Worm (Caenorhabditis elegans) whole organism, L4 larva: ENCODE data around the gene qns-1.

Experiments
- D1046.2 ChIP-seq: fragments of 200-800 bp; sonication (Bioruptor generic); IDR thresholded peaks from 2 replicates; pipeline ENCODE4 v1.3.6; 2022; ENCODE audit warnings: missing genetic modification characterization, missing compliant biosample characterization
- F26F4.8 ChIP-seq: fragments of 200-800 bp; sonication (Bioruptor generic); conservative IDR thresholded peaks from 2 replicates; pipeline ENCODE4 v1.3.6; 2022; ENCODE audit warnings: missing genetic modification characterization, missing compliant biosample characterization
- T20F7.1 ChIP-seq: fragments of 200-800 bp; sonication (Bioruptor generic); optimal IDR thresholded peaks from 2 replicates; lab custom pipeline; 2018; ENCODE audit warnings: mild to moderate bottlenecking, missing genetic modification characterization, missing compliant biosample characterization
- Y105C5A.15 ChIP-seq: fragments of 200-800 bp; sonication (Bioruptor generic); IDR thresholded peaks from 2 replicates; pipeline ENCODE4 v1.3.6; 2022; ENCODE audit warnings: missing genetic modification characterization, missing compliant biosample characterization
- Y75B8A.6 ChIP-seq: fragments of 200-800 bp; sonication (Bioruptor generic); IDR thresholded peaks from 2 replicates; pipeline ENCODE4 v1.3.6; 2022; ENCODE audit warnings: missing genetic modification reagents, missing genetic modification characterization, missing compliant biosample characterization
- aha-1 ChIP-seq: fragments of 150-350 bp; peaks from one replicate; lab custom pipeline; 2014; ENCODE audit warnings: missing biosample characterization, missing genetic modification characterization
- ceh-20 ChIP-seq: fragments of 200-800 bp; sonication (Bioruptor generic); IDR thresholded peaks from 2 replicates; pipeline ENCODE4 v1.3.6; 2022; ENCODE audit warnings: missing genetic modification reagents, missing genetic modification characterization, missing compliant biosample characterization
- ces-1 ChIP-seq: fragments of 150-350 bp; sonication (generic microtip); optimal IDR thresholded peaks from 4 replicates; lab custom pipeline; 2014; ENCODE audit warnings: missing biosample characterization, missing genetic modification reagents, missing genetic modification characterization
- cey-2 ChIP-seq: sonication (generic microtip); optimal IDR thresholded peaks from 3 replicates; lab custom pipeline; 2017; ENCODE audit warnings: missing genetic modification characterization, mild to moderate bottlenecking, missing compliant biosample characterization, antibody characterized with exemption, borderline replicate concordance; ENCODE audit not compliant: insufficient read depth
- ctbp-1 ChIP-seq: fragments of 200-800 bp; sonication (Bioruptor generic); IDR thresholded peaks from 2 replicates; pipeline ENCODE4 v1.3.6; 2022; ENCODE audit warnings: missing genetic modification reagents, missing genetic modification characterization, missing compliant biosample characterization
- daf-12 ChIP-seq: fragments of 150-350 bp; optimal IDR thresholded peaks from 2 replicates; lab custom pipeline; 2014; ENCODE audit warnings: missing biosample characterization, missing genetic modification reagents, missing genetic modification characterization
- daf-16 ChIP-seq, 3 experiments: sonication (generic microtip); optimal IDR thresholded peaks; 2 replicates each; lab custom pipeline; 2016 to 2017; ENCODE audit warnings: missing genetic modification characterization in 3 of 3, missing genetic modification reagents in 3 of 3, mild to moderate bottlenecking in 2 of 3, missing compliant biosample characterization in 2 of 3, missing biosample characterization in 1 of 3, moderate library complexity in 1 of 3
- dpl-1 ChIP-seq: fragments of 150-350 bp; optimal IDR thresholded peaks from 2 replicates; lab custom pipeline; 2014; ENCODE audit warnings: missing biosample characterization, missing genetic modification reagents, missing genetic modification characterization
- duxl-1 ChIP-seq: sonication (generic microtip); optimal IDR thresholded peaks from 2 replicates; lab custom pipeline; 2016; ENCODE audit warnings: mild to moderate bottlenecking, missing genetic modification characterization, moderate library complexity, missing compliant biosample characterization; ENCODE audit not compliant: poor library complexity
- dve-1 ChIP-seq: sonication (generic microtip); optimal IDR thresholded peaks from 2 replicates; lab custom pipeline; 2017; ENCODE audit warnings: antibody characterized with exemption, mild to moderate bottlenecking, missing genetic modification characterization, missing compliant biosample characterization; ENCODE audit not compliant: insufficient read depth
- egl-43 ChIP-seq: fragments of 200-800 bp; sonication (Bioruptor generic); IDR thresholded peaks from 2 replicates; pipeline ENCODE4 v1.3.6; 2022; ENCODE audit warnings: missing genetic modification reagents, missing genetic modification characterization, missing compliant biosample characterization
- fkh-10 ChIP-seq: fragments of 150-350 bp; optimal IDR thresholded peaks from 2 replicates; lab custom pipeline; 2014; ENCODE audit warnings: missing biosample characterization, missing genetic modification reagents, missing genetic modification characterization
- hlh-11 ChIP-seq: fragments of 200-800 bp; sonication (Bioruptor generic); optimal IDR thresholded peaks from 2 replicates; lab custom pipeline; 2018; ENCODE audit warnings: mild to moderate bottlenecking, missing genetic modification characterization, missing compliant biosample characterization
- jun-1 ChIP-seq: fragments of 150-350 bp; optimal IDR thresholded peaks from 2 replicates; lab custom pipeline; 2014; ENCODE audit warnings: missing biosample characterization, missing genetic modification reagents, missing genetic modification characterization
- lin-1 ChIP-seq: fragments of 200-800 bp; sonication (Bioruptor generic); IDR thresholded peaks from 2 replicates; pipeline ENCODE4 v1.3.6; 2022; ENCODE audit warnings: missing genetic modification reagents, missing genetic modification characterization, missing compliant biosample characterization
- lir-3 ChIP-seq: sonication (generic microtip); optimal IDR thresholded peaks from 2 replicates; lab custom pipeline; 2016; ENCODE audit warnings: mild to moderate bottlenecking, missing genetic modification characterization, missing compliant biosample characterization
- mdl-1 ChIP-seq, 2 experiments: fragments of 150-350 bp in 1 of 2; sonication (generic microtip) in 1 of 2; optimal IDR thresholded peaks; 2 replicates each; lab custom pipeline; 2014 to 2017; ENCODE audit warnings: missing biosample characterization in 2 of 2, missing genetic modification characterization in 2 of 2
- mxl-2 ChIP-seq: fragments of 200-800 bp; sonication (Bioruptor generic); conservative IDR thresholded peaks from 2 replicates; pipeline ENCODE4 v1.3.6; 2022; ENCODE audit warnings: missing genetic modification reagents, missing genetic modification characterization, missing compliant biosample characterization
- mxl-3 ChIP-seq: fragments of 200-800 bp; sonication (Bioruptor generic); optimal IDR thresholded peaks from 2 replicates; lab custom pipeline; 2018; ENCODE audit warnings: mild to moderate bottlenecking, missing genetic modification characterization, missing compliant biosample characterization
- nhr-102 ChIP-seq: sonication (generic microtip); optimal IDR thresholded peaks from 2 replicates; lab custom pipeline; 2016; ENCODE audit warnings: mild to moderate bottlenecking, missing genetic modification characterization, moderate library complexity, missing compliant biosample characterization
- nhr-11 ChIP-seq: fragments of 150-350 bp; optimal IDR thresholded peaks from 2 replicates; lab custom pipeline; 2014; ENCODE audit warnings: missing biosample characterization, missing genetic modification characterization
- nhr-237 ChIP-seq: sonication (generic microtip); optimal IDR thresholded peaks from 2 replicates; lab custom pipeline; 2017; ENCODE audit warnings: missing biosample characterization, missing genetic modification characterization
- nhr-28 ChIP-seq: fragments of 150-350 bp; optimal IDR thresholded peaks from 2 replicates; lab custom pipeline; 2014; ENCODE audit warnings: missing biosample characterization, missing genetic modification characterization
- php-3 ChIP-seq: fragments of 200-800 bp; sonication (Bioruptor generic); IDR thresholded peaks from 2 replicates; pipeline ENCODE4 v1.3.6; 2022; ENCODE audit warnings: missing genetic modification reagents, missing genetic modification characterization, missing compliant biosample characterization
- set-16 ChIP-seq: fragments of 200-800 bp; sonication (Bioruptor generic); IDR thresholded peaks from 2 replicates; pipeline ENCODE4 v1.3.6; 2022; ENCODE audit warnings: missing genetic modification reagents, missing genetic modification characterization, missing compliant biosample characterization
- snpc-1.2 ChIP-seq: fragments of 200-800 bp; sonication (Bioruptor generic); IDR thresholded peaks from 2 replicates; pipeline ENCODE4 v1.3.6; 2022; ENCODE audit warnings: missing genetic modification reagents, missing genetic modification characterization, missing compliant biosample characterization
- tag-97 ChIP-seq: fragments of 200-800 bp; sonication (Bioruptor generic); IDR thresholded peaks from 2 replicates; pipeline ENCODE4 v1.3.6; 2022; ENCODE audit warnings: missing genetic modification characterization, missing compliant biosample characterization
- unc-130 ChIP-seq: sonication (generic microtip); optimal IDR thresholded peaks from 2 replicates; lab custom pipeline; 2016; ENCODE audit warnings: missing genetic modification reagents, missing genetic modification characterization, missing compliant biosample characterization
- unc-62 ChIP-seq, 3 experiments: fragments of 150-350 bp in 1 of 3; sonication (generic microtip); optimal IDR thresholded peaks in 2 of 3; peaks in 1 of 3; 1 replicate in 1 of 3; 2 replicates in 2 of 3; lab custom pipeline; 2014 to 2017; ENCODE audit warnings: missing biosample characterization in 3 of 3, missing genetic modification characterization in 3 of 3, missing genetic modification reagents in 3 of 3, missing genotype in 1 of 3

qns-1 gene

DNA sequence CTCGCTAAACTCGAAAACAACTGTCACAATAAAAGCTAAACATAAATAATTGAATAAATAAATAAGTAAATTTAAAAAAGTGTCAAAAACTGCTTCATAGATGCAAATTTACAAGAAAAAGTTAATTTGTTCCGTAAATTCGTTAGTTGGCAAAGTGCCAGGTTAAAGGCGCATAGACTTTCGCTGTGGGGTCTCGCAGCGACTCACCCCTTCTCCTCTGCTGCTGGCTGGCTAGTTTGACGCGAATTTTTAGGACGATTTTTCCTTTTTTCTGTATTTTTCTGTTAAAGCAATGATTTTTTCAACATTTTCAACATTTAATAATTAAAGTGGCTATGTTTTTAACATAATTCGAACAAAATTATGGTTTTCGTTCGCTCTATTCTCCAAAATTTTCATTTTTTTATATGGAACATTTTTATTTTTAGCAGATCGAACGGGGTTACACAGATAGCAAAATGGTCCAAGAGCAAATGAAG, 42.8 kb downstream of the qns-1 start, which contains the start of gene rack-1 (continued):
- TF ChIP-seq lin-1 (GFP tag; lab: Robert Waterston, UW): no peak

DNA sequence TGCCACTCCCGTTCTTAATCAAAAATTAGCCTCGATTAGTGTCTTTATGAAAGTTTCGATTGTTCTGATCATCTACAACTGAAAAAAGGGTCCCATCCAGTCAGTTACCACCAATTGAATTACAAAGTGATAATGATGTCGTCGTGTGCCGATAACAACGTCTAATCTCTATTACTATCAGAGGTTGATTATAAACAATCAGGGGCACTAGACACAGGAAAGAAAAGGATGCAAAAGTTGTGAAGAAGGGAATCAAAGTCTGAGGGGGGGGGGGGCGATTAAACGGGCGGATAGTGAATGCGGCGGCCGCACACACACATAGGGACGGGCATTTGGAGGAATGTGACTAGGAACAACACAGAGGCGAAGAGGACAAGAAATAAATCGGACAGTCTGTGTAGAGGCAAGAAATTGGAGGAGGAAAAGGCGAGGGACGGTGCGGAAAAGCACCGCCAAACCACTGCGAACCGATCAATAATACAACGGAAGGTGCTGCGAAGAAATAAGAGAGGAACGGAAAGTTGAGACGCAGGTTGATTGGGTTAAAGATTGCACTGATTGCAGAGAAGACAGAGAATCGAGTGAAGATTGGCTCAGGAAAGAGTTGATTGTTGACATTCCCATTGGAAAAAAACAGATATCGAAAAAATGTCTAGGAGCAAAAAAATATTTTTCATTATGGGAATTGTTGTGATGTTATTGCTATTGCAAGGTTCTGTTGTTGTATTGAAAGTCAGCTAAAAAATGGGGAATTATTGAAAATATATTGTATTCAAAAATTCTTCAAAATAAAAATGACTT, 44.0 kb downstream of the qns-1 start:
- peak in 1 of 2 experiments; percentile 93 for TF ChIP-seq unc-62 (GFP tag; optimal IDR thresholded peaks at IDR 0.05 in 1 of 2; lab: Kevin White, UChicago)
- no peak for TF ChIP-seq unc-62 (tag; optimal IDR thresholded peaks at IDR 0.05; lab: Kevin White, UChicago)
- TF ChIP-seq hlh-11 (tag; lab: Kevin White, UChicago): peak; percentile 65
- TF ChIP-seq mxl-2 (GFP tag; lab: Robert Waterston, UW): 0 out of 2 replicates have a peak, but pooled peaks have one; percentile 31
- peak in 1 of 2 experiments; percentile 92 for TF ChIP-seq daf-16 (GFP tag; optimal IDR thresholded peaks at IDR 0.05; lab: Kevin White, UChicago)
- peak; percentile 40 for TF ChIP-seq daf-16 (tag; optimal IDR thresholded peaks at IDR 0.05; lab: Kevin White, UChicago)
- no peak for TF ChIP-seq unc-130 (GFP tag; lab: Kevin White, UChicago)
- TF ChIP-seq dve-1 (tag; lab: Kevin White, UChicago): peak; percentile 36
- TF ChIP-seq aha-1 (tag; lab: Kevin White, UChicago): peak; percentile 89
- TF ChIP-seq set-16 (GFP tag; lab: Robert Waterston, UW): peak; percentile 24; the same call in 1 of the 2 replicates
- TF ChIP-seq egl-43 (GFP tag; lab: Robert Waterston, UW): peak; percentile 16; the same call in 1 of the 2 replicates
- TF ChIP-seq mxl-3 (GFP tag; lab: Kevin White, UChicago): peak; percentile 78
- no peak for TF ChIP-seq lin-1 (GFP tag; lab: Robert Waterston, UW)
- TF ChIP-seq ctbp-1: no peak

DNA sequence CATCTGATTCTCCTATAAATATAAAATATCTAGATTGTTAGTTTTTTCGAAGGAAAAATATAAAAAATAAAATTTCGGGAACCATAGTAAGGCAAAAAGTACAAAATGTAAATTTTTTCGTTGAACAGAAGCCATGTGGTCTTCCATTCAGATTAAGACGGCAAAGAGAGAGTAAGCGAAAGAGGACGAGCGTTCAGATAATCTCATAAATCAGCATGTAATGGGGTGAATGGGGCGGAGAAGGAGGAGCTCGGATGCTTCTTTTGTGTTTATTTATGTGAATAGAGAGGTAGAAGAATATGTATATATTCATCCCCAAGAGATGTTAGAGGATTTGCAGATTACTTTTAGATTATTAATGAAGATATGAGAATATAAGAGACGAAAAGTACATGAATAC, 44.8 kb downstream of the qns-1 start, which contains the start of gene pxf-1:
Gene pxf-1 (minus strand): TSS at position 14 of the 400 bp plus-strand sequence.
- no peak for TF ChIP-seq Y105C5A.15 (GFP tag; lab: Robert Waterston, UW)
- no peak for TF ChIP-seq D1046.2
- no peak for TF ChIP-seq ces-1
- TF ChIP-seq tag-97 (GFP tag; lab: Robert Waterston, UW): no peak
- TF ChIP-seq mdl-1 (tag; optimal IDR thresholded peaks at IDR 0.05; lab: Kevin White, UChicago): no peak
- TF ChIP-seq cey-2 (tag; lab: Kevin White, UChicago): no peak
- no peak for TF ChIP-seq nhr-237 (tag; lab: Kevin White, UChicago)
- no peak for TF ChIP-seq duxl-1
- TF ChIP-seq T20F7.1 (GFP tag; lab: Kevin White, UChicago): no peak
- TF ChIP-seq dpl-1 (GFP tag; lab: Kevin White, UChicago): no peak
- TF ChIP-seq php-3 (GFP tag; lab: Robert Waterston, UW): no peak
- no peak for TF ChIP-seq nhr-11 (tag; lab: Kevin White, UChicago)
- no peak for TF ChIP-seq Y75B8A.6 (GFP tag; lab: Robert Waterston, UW)
- no peak for TF ChIP-seq daf-12 (tag; lab: Kevin White, UChicago)
- no peak for TF ChIP-seq nhr-102 (tag; lab: Kevin White, UChicago)
- TF ChIP-seq snpc-1.2 (GFP tag; lab: Robert Waterston, UW): no peak
- no peak for TF ChIP-seq nhr-28 (tag; lab: Kevin White, UChicago)

DNA sequence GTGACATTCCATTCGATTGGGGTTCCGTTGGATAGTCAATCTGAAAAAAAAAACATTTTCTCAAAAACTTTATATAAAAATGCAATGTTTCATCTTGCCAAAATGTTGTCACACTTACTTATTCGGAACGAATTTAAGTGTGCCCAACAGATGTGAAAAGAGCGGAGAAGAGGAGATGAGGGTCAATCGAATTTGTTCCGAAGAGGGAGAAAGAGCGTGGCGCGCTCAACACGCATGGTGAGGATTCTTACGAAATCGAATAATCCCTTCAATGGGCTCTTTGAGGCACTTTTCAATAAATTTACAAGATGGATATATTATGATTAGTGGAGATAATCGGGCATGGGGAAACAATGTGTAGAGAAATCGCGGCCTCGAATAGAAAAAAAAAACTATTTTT, 48.3 kb downstream of the qns-1 start:
- peak; percentile 20 for TF ChIP-seq aha-1 (tag; lab: Kevin White, UChicago)
- TF ChIP-seq ces-1: peak; percentile 92
- no peak for TF ChIP-seq lir-3 (tag; lab: Kevin White, UChicago)
- no peak for TF ChIP-seq ceh-20 (GFP tag; lab: Robert Waterston, UW)
- no peak for TF ChIP-seq jun-1 (tag; lab: Kevin White, UChicago)
- no peak for TF ChIP-seq F26F4.8 (GFP tag; lab: Robert Waterston, UW)
- TF ChIP-seq fkh-10 (GFP tag; lab: Kevin White, UChicago): peak; percentile 79
